Fruit fly (Drosophila melanogaster): ENCODE results near the gene CG33784.

DNA sequence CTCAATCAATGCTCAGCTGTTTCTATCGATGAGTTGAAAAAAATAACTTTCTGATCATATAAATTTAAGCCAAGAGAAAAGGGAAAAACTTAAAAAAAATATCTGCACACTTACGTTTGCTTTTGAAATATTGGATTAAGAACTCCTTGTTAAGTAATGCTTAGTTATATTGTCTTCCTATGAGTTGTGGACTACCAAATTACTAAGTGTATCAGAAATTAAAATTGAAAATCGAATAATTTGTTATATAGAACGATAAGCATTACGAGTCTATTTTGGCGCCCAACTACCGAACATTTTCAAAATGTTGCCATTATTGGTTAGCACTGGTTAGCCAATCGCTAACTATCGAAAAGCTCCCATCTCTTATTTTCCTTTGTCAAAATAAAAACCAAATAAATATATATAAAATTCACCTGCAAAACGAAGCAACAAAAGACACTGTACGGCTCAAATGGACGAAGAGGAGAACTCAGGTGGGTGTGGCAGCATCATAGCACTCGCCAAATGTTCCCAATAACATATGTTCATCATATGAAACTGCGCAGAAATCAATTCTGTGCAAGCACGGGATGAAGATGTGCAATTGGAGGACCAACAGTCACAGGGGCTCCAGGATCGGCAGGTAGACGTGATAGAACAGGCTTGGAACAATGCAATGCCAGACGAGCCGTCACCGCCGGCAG lies 18.7 kb upstream of the CG33784 start, which contains the start of gene ohgt:
- TF ChIP-seq Pif1B (GFP tag; optimal IDR thresholded peaks at IDR 0.05) (no peak), CG13204 (GFP tag; optimal IDR thresholded peaks at IDR 0.05) (no peak), Pif1A (GFP tag; optimal IDR thresholded peaks at IDR 0.05) (no peak), CG32121 (GFP tag; IDR thresholded peaks at IDR 0.05) (no peak), CG4496 (GFP tag; IDR thresholded peaks at IDR 0.05) (no peak), CG12605 (GFP tag; IDR thresholded peaks at IDR 0.05) (no peak), CG8159 (tag; optimal IDR thresholded peaks at IDR 0.05) (no peak), rn (GFP tag; IDR thresholded peaks at IDR 0.05) (no peak), CG8301 (tag; optimal IDR thresholded peaks at IDR 0.05) (no peak), CG15710 (tag; optimal IDR thresholded peaks at IDR 0.05) (no peak), CG34367 (tag; optimal IDR thresholded peaks at IDR 0.05) (peak; percentile 22)

All from whole organism, pupa.